Fruit fly (Drosophila melanogaster): Measurements from ENCODE around the gene CG43783.

The CG43783 gene

DNA sequence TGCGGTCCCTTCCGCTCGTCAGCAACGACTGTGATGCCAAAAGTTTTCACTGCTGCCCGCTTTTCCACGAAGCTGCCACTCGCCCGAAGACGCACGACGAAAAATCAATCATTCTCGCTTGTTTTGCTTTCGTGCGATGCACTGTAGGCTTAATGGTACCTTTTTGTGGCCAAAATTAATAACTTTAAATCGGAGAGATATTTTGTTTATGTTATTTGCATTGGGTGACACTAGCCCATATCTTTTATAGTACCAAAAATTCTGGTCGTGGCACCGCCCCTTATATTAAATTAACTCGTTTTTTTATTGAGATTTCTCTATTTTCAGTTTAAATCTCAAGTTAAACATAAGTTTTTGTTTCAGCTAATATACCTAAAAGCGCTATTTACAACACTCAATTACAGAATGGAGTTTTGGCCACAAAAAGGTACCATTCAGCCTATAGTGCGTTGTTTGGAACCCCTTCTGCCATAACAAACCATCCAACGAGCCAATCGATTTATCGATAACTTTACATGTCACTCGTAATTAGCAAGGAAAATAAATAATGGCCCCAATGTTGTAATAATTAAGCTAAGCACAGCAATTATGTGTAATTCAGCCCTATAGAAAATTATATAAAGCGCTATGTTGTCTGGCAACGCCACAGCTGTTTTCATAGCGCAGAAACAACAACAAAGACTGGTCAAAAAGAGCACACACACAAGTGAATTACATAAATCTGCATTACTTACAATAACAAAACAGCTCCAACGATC is 694 bp downstream of the CG43783 start (continued):
- TF ChIP-seq net (GFP tag; optimal IDR thresholded peaks at IDR 0.05) (peak; percentile 67), CG15336 (GFP tag; IDR thresholded peaks at IDR 0.05) (peak; percentile 72; the same call in 1 of the 2 replicates), Ets21C (GFP tag; optimal IDR thresholded peaks at IDR 0.05) (peak; percentile 41), Sox102F (GFP tag; optimal IDR thresholded peaks at IDR 0.05) (peak; percentile 68), topi (GFP tag; optimal IDR thresholded peaks at IDR 0.05) (peak; percentile 65), CG1621 (tag; optimal IDR thresholded peaks at IDR 0.05) (peak; percentile 44), CG6854 (GFP tag; optimal IDR thresholded peaks at IDR 0.05) (peak; percentile 10), CG34406 (GFP tag; optimal IDR thresholded peaks at IDR 0.05) (peak; percentile 3), Hr38 (GFP tag; optimal IDR thresholded peaks at IDR 0.05) (no peak), CG6808 (GFP tag; optimal IDR thresholded peaks at IDR 0.05) (peak; percentile 64), Eip93F (GFP tag; optimal IDR thresholded peaks at IDR 0.05) (peak; percentile 35), CG9139 (GFP tag; optimal IDR thresholded peaks at IDR 0.05) (peak; percentile 36), dac (GFP tag; optimal IDR thresholded peaks at IDR 0.05) (peak; percentile 68), Met (GFP tag; optimal IDR thresholded peaks at IDR 0.05) (peak; percentile 72), CG16779 (tag; optimal IDR thresholded peaks at IDR 0.05) (peak; percentile 80), Gug (GFP tag; IDR thresholded peaks at IDR 0.05) (peak; percentile 41; the same call in 1 of the 2 replicates), CG10669 (GFP tag; optimal IDR thresholded peaks at IDR 0.05) (peak; percentile 67), OdsH (GFP tag; optimal IDR thresholded peaks at IDR 0.05) (peak; percentile 31), CG3032 (tag; optimal IDR thresholded peaks at IDR 0.05) (peak; percentile 71), Sox15 (GFP tag; optimal IDR thresholded peaks at IDR 0.05) (no peak), acj6 (GFP tag; optimal IDR thresholded peaks at IDR 0.05) (peak; percentile 42), CG11762 (GFP tag; optimal IDR thresholded peaks at IDR 0.05; ENCODE audit: insufficient read depth) (peak; percentile 38), CG6792 (GFP tag; optimal IDR thresholded peaks at IDR 0.05) (peak; percentile 55), CG3919 (GFP tag; optimal IDR thresholded peaks at IDR 0.05) (peak; percentile 53), Eip78C (GFP tag) (peak; percentile 91), Sox14 (GFP tag; optimal IDR thresholded peaks at IDR 0.05) (peak; percentile 66), Smox (GFP tag; optimal IDR thresholded peaks at IDR 0.05) (peak; percentile 7)

DNA sequence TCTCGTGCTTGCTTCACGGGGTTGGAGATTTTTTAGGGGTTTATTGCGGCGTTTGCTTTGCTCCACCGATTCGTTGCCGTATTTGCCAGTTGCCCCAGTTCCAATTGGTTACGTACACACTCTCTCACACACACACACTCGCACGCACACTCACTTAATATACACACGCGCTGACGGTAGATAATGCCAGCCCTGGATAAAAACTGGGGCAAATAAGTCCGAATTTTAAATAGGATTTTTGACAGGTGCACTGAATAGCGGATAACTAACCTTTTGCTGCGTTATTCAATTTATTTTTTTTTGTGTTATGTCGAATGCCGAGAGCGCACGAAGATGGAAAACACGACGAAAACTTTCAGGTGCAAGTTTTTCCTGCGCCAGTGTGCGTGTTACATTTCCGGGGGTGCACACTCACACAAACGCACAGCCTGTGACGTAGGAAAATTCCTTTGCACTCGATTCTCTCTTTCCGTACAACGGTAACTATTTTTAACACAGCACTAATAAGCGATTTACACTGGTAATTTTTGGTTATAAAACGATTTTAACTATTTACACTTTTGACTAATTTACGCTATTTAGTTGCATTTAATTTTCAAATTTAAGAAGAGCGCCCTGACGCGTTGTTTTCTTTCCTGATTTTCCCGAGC is 1.4 kb downstream of the CG43783 start:
- no peak for TF ChIP-seq CG8319 (GFP tag; optimal IDR thresholded peaks at IDR 0.05)
- TF ChIP-seq fd59A (GFP tag; optimal IDR thresholded peaks at IDR 0.05): no peak
- TF ChIP-seq Sox15 (GFP tag; optimal IDR thresholded peaks at IDR 0.05): no peak
- TF ChIP-seq Smox (GFP tag; optimal IDR thresholded peaks at IDR 0.05): no peak
- TF ChIP-seq ss (GFP tag; optimal IDR thresholded peaks at IDR 0.05): no peak
- TF ChIP-seq pdm3 (GFP tag; optimal IDR thresholded peaks at IDR 0.05): no peak
- no peak for TF ChIP-seq CG7368 (GFP tag; optimal IDR thresholded peaks at IDR 0.05)
- TF ChIP-seq fkh (GFP tag; optimal IDR thresholded peaks at IDR 0.05): no peak
- TF ChIP-seq fd85E (GFP tag; optimal IDR thresholded peaks at IDR 0.05): no peak
- TF ChIP-seq Hr4 (GFP tag; optimal IDR thresholded peaks at IDR 0.05): no peak
- TF ChIP-seq spab (GFP tag; optimal IDR thresholded peaks at IDR 0.05): no peak
- TF ChIP-seq Met (GFP tag; optimal IDR thresholded peaks at IDR 0.05): no peak
- TF ChIP-seq CG16779 (tag; optimal IDR thresholded peaks at IDR 0.05): no peak
- no peak for TF ChIP-seq OdsH (GFP tag; optimal IDR thresholded peaks at IDR 0.05)
- TF ChIP-seq CG9139 (GFP tag; optimal IDR thresholded peaks at IDR 0.05): no peak
- TF ChIP-seq CG6792 (GFP tag; optimal IDR thresholded peaks at IDR 0.05): no peak
- no peak for TF ChIP-seq Gug (GFP tag; IDR thresholded peaks at IDR 0.05)
- no peak for TF ChIP-seq Sox102F (GFP tag; optimal IDR thresholded peaks at IDR 0.05)
- TF ChIP-seq CG6808 (GFP tag; optimal IDR thresholded peaks at IDR 0.05): no peak
- TF ChIP-seq Eip93F (GFP tag; optimal IDR thresholded peaks at IDR 0.05): no peak

Data from whole organism, prepupa.